Worm (Caenorhabditis elegans) whole organism, early embryonic: ENCODE results near the gene Y34F4.3.

Experiments used
- B0310.2 ChIP-seq: sonication (generic microtip); optimal IDR thresholded peaks from 2 replicates; lab custom pipeline; 2016; ENCODE audit warnings: mild to moderate bottlenecking, missing genetic modification characterization, missing compliant biosample characterization
- ama-1 ChIP-seq: fragments of 150-350 bp; optimal IDR thresholded peaks from 2 replicates; lab custom pipeline; 2014
- ceh-36 ChIP-seq: sonication (generic microtip); optimal IDR thresholded peaks from 2 replicates; lab custom pipeline; 2016; ENCODE audit warnings: missing genetic modification characterization, inconsistent platforms, missing compliant biosample characterization
- hmbx-1 ChIP-seq: sonication (generic microtip); optimal IDR thresholded peaks from 2 replicates; lab custom pipeline; 2016; ENCODE audit warnings: mild to moderate bottlenecking, missing genetic modification characterization, missing compliant biosample characterization
- hnd-1 ChIP-seq: sonication (generic microtip); optimal IDR thresholded peaks from 2 replicates; lab custom pipeline; 2016; ENCODE audit warnings: missing genetic modification characterization, missing compliant biosample characterization
- tbx-11 ChIP-seq: fragments of 200-800 bp; sonication (Bioruptor generic); IDR thresholded peaks from 2 replicates; pipeline ENCODE4 v1.3.6; 2022; ENCODE audit warnings: missing genetic modification characterization, missing compliant biosample characterization
- tbx-37 ChIP-seq: fragments of 200-800 bp; sonication (Bioruptor generic); conservative IDR thresholded peaks from 2 replicates; pipeline ENCODE4 v1.3.6; 2022; ENCODE audit warnings: missing genetic modification reagents, missing genetic modification characterization, missing compliant biosample characterization
- tra-4 ChIP-seq: sonication (generic microtip); optimal IDR thresholded peaks from 2 replicates; lab custom pipeline; 2017; ENCODE audit warnings: missing genetic modification characterization, missing compliant biosample characterization

DNA sequence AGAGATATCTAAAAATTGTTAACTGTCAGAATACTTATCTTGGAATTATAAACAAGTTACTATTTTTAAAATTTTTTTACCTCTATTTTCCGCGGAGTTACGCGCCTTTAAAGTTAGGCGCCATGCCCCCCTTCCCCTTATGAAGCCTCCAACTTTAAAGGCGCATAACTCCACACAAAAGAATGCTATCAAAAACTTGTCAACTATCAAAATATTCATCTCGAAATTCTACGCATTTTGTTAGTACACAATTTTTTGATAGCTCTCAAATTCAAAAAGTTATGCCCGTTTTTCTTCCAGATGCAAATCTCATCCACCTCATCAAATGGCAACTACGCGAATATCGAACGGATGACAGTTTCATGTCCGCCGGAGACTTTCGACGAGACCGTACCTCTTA, 33.0 kb downstream of the Y34F4.3 start, which contains the start of gene tbc-10:
- no peak for TF ChIP-seq tbx-11 (GFP tag; lab: Robert Waterston, UW)
- no peak for TF ChIP-seq hnd-1 (tag; lab: Kevin White, UChicago)
- no peak for TF ChIP-seq tra-4 (tag; lab: Kevin White, UChicago)
- TF ChIP-seq hmbx-1 (tag; lab: Kevin White, UChicago), result no peak
- no peak for TF ChIP-seq ceh-36 (tag; lab: Kevin White, UChicago)
- TF ChIP-seq tbx-37 (GFP tag; lab: Robert Waterston, UW), result no peak
- TF ChIP-seq B0310.2, result no peak
- no peak for TF ChIP-seq ama-1 (lab: Kevin White, UChicago)
